Fruit fly (Drosophila melanogaster) Kc167 (cell line): ENCODE results near the gene Acp26Ab.

Source experiments
- insv ChIP-seq: fragments of >200 bp; optimal IDR thresholded peaks from 3 replicates; lab custom pipeline; 2018; ENCODE audit warnings: missing external identifiers
- psq ChIP-seq: fragments of >200 bp; optimal IDR thresholded peaks from 2 replicates; lab custom pipeline; 2017; ENCODE audit warnings: missing external identifiers
- ttk ChIP-seq: sonication (Bioruptor generic); optimal IDR thresholded peaks from 2 replicates; lab custom pipeline; 2017; ENCODE audit warnings: missing external identifiers

- no peak for TF ChIP-seq ttk
- no peak for TF ChIP-seq insv (lab: Kevin White, UChicago)
- no peak for TF ChIP-seq psq
Observed at dm6 chr2L:5886955-5887354, 5.7 kb downstream of the Acp26Ab start.
